Fruit fly (Drosophila melanogaster) whole organism, wandering third instar larva: ENCODE measurements around the gene sphinx1.

Experiments used
- Dfd ChIP-seq: fragments of >200 bp; optimal IDR thresholded peaks from 2 replicates; lab custom pipeline; 2017; ENCODE audit warnings: missing biosample characterization, missing genetic modification characterization
- Hr83 ChIP-seq: fragments of 200-300 bp; sonication (Bioruptor generic); optimal IDR thresholded peaks from 2 replicates; lab custom pipeline; 2016; ENCODE audit warnings: missing biosample characterization, mild to moderate bottlenecking, missing genetic modification characterization, moderate library complexity; ENCODE audit not compliant: poor library complexity, severe bottlenecking
- N ChIP-seq: fragments of >200 bp; optimal IDR thresholded peaks from 2 replicates; lab custom pipeline; 2018; ENCODE audit warnings: missing biosample characterization, missing external identifiers, missing genetic modification characterization
- Vsx2 ChIP-seq: fragments of 200-300, 225-300 bp; sonication (Bioruptor generic); optimal IDR thresholded peaks from 2 replicates; lab custom pipeline; 2018; ENCODE audit warnings: missing biosample characterization, missing genetic modification characterization; ENCODE audit not compliant: partially characterized antibody
- dl ChIP-seq, 2 experiments: fragments of 175-275, 200-275 bp in 1 of 2; fragments of 200-275 bp in 1 of 2; sonication (Bioruptor generic); optimal IDR thresholded peaks; lab custom pipeline; 2018; ENCODE audit warnings: mild to moderate bottlenecking in 2 of 2, missing biosample characterization in 2 of 2, missing genetic modification characterization in 2 of 2, moderate library complexity in 2 of 2; ENCODE audit not compliant: partially characterized antibody in 2 of 2, insufficient read depth in 1 of 2
- h ChIP-seq: fragments of 200-800 bp; sonication (Bioruptor generic); optimal IDR thresholded peaks from 3 replicates; lab custom pipeline; 2016; ENCODE audit warnings: missing biosample characterization, mild to moderate bottlenecking, missing genetic modification characterization
- pan ChIP-seq: fragments of >200 bp; optimal IDR thresholded peaks from 2 replicates; lab custom pipeline; 2017
- psq ChIP-seq: fragments of 200-800 bp; sonication (Bioruptor generic); optimal IDR thresholded peaks from 3 replicates; lab custom pipeline; 2017; ENCODE audit warnings: missing biosample characterization, mild to moderate bottlenecking, missing genetic modification characterization, moderate library complexity

- TF ChIP-seq Vsx2 (no peak), psq (GFP tag; lab: Kevin White, UChicago) (no peak), N (GFP tag; lab: Kevin White, UChicago) (no peak), Dfd (GFP tag; lab: Kevin White, UChicago) (no peak), pan (no peak), h (GFP tag; lab: Kevin White, UChicago) (no peak), Hr83 (GFP tag; lab: Kevin White, UChicago) (no peak), dl (GFP tag; optimal IDR thresholded peaks at IDR 0.05; lab: Kevin White, UChicago; ENCODE audit: insufficient read depth in 1 of 2, partially characterized antibody in 2 of 2) (peak in 1 of 2 experiments; percentile 40)
Measured at dm6 chr3L:7432811-7433324, 6.3 kb downstream of the sphinx1 start.
